Fruit fly (Drosophila melanogaster): ENCODE measurements around the gene regucalcin.

dm6 chrX:12017815-12018439 lies 5.8 kb downstream of the regucalcin start, which contains the start of gene Chrac-16:
- TF ChIP-seq pdm3 (GFP tag; optimal IDR thresholded peaks at IDR 0.05) = no peak
- no peak for TF ChIP-seq eg (GFP tag; IDR thresholded peaks at IDR 0.05)
